Worm (Caenorhabditis elegans): ENCODE data around the gene tmed-1.
A peak's percentile ranks its signal among the peaks of the same experiment; 100 is the strongest.

DNA sequence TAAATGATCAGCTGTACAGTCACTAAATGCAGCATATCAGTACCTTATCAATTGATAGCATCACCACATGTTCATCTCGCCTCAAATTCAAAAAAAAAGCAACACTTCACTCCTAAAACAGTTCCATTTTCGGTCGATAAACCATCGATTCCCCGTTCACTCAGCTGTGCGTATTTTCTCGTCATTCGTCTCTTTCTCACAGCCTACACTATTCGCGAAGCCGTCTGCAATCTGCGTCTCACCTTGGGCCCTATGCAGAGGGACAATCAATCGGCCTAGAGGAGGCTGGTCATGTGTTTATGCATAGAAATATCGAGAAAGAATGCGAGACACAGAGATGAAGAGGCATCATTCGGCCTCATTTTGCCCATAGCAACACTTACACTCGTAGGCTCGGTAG is 45.6 kb downstream of the tmed-1 start:
- TF ChIP-seq ceh-91 (GFP tag; IDR thresholded peaks at IDR 0.05) (no peak), madf-10 (tag; optimal IDR thresholded peaks at IDR 0.05) (peak; percentile 80), pbrm-1 (GFP tag; IDR thresholded peaks at IDR 0.05) (peak; percentile 59)
